Worm (Caenorhabditis elegans) whole organism, L1 larva: ENCODE data around the gene F36H1.3.
A peak's percentile ranks its signal among the peaks of the same experiment; 100 is the strongest.

ENCODE experiments used
- aly-2 ChIP-seq: fragments of 150-350 bp; optimal IDR thresholded peaks from 2 replicates; lab custom pipeline; 2014; ENCODE audit warnings: missing biosample characterization, missing genetic modification characterization
- ama-1 ChIP-seq: fragments of 150-350 bp; optimal IDR thresholded peaks from 2 replicates; lab custom pipeline; 2014
- blmp-1 ChIP-seq: fragments of 150-350 bp; optimal IDR thresholded peaks from 2 replicates; lab custom pipeline; 2014; ENCODE audit warnings: missing biosample characterization, missing genetic modification characterization
- ceh-63 ChIP-seq: fragments of 200-800 bp; sonication (Bioruptor generic); optimal IDR thresholded peaks from 2 replicates; lab custom pipeline; 2018; ENCODE audit warnings: mild to moderate bottlenecking, missing genetic modification characterization, missing compliant biosample characterization
- ceh-8 ChIP-seq: fragments of 200-800 bp; sonication (Bioruptor generic); optimal IDR thresholded peaks from 2 replicates; lab custom pipeline; 2018; ENCODE audit warnings: mild to moderate bottlenecking, missing genetic modification characterization, moderate library complexity, missing compliant biosample characterization
- ceh-90 ChIP-seq: sonication (generic microtip); optimal IDR thresholded peaks from 2 replicates; lab custom pipeline; 2016; ENCODE audit warnings: missing genetic modification characterization, missing compliant biosample characterization
- ces-1 ChIP-seq: fragments of 150-350 bp; optimal IDR thresholded peaks from 2 replicates; lab custom pipeline; 2014; ENCODE audit warnings: missing biosample characterization, missing genetic modification reagents, missing genetic modification characterization
- dpl-1 ChIP-seq, 3 experiments: fragments of 150-350 bp in 2 of 3; sonication (generic microtip) in 1 of 3; optimal IDR thresholded peaks; 2 replicates each; lab custom pipeline; 2014 to 2017; ENCODE audit warnings: missing biosample characterization in 3 of 3, missing genetic modification characterization in 3 of 3, missing genetic modification reagents in 3 of 3
- efl-1 ChIP-seq, 4 experiments: fragments of 150-350 bp; optimal IDR thresholded peaks in 3 of 4; peaks in 1 of 4; 1 replicate in 1 of 4; 2 replicates in 3 of 4; lab custom pipeline; 2014; ENCODE audit warnings: missing biosample characterization in 2 of 4, missing genetic modification characterization in 2 of 4, missing genetic modification reagents in 2 of 4
- efl-3 ChIP-seq: fragments of 200-800 bp; sonication (Bioruptor generic); optimal IDR thresholded peaks from 2 replicates; lab custom pipeline; 2018; ENCODE audit warnings: mild to moderate bottlenecking, missing genetic modification characterization, missing compliant biosample characterization
- egl-13 ChIP-seq: sonication (generic microtip); optimal IDR thresholded peaks from 2 replicates; lab custom pipeline; 2016; ENCODE audit warnings: missing genotype, missing genetic modification reagents, missing genetic modification characterization, missing compliant biosample characterization
- egl-27 ChIP-seq, 2 experiments: fragments of 150-350 bp in 1 of 2; sonication (generic microtip); optimal IDR thresholded peaks; 3 replicates each; lab custom pipeline; 2017 to 2018; ENCODE audit warnings: missing biosample characterization in 2 of 2, missing genetic modification characterization in 2 of 2, missing genetic modification reagents in 2 of 2
- elt-2 ChIP-seq: sonication (generic microtip); optimal IDR thresholded peaks from 2 replicates; lab custom pipeline; 2016; ENCODE audit warnings: missing genetic modification characterization, mild to moderate bottlenecking, inconsistent platforms, missing compliant biosample characterization, missing genetic modification reagents
- ets-5 ChIP-seq: fragments of 200-800 bp; sonication (Bioruptor generic); IDR thresholded peaks from 2 replicates; pipeline ENCODE4 v1.3.6; 2022; ENCODE audit warnings: missing genetic modification characterization, missing compliant biosample characterization
- fkh-10 ChIP-seq: sonication (generic microtip); optimal IDR thresholded peaks from 2 replicates; lab custom pipeline; 2017; ENCODE audit warnings: missing biosample characterization, missing genetic modification reagents, missing genetic modification characterization
- fkh-4 ChIP-seq: sonication (generic microtip); optimal IDR thresholded peaks from 2 replicates; lab custom pipeline; 2016; ENCODE audit warnings: missing compliant biosample characterization, missing genetic modification characterization, borderline replicate concordance
- fos-1 ChIP-seq: fragments of 150-350 bp; optimal IDR thresholded peaks from 2 replicates; lab custom pipeline; 2014; ENCODE audit warnings: missing biosample characterization, missing genetic modification characterization
- grh-1 ChIP-seq: fragments of 200-800 bp; sonication (Bioruptor generic); IDR thresholded peaks from 2 replicates; pipeline ENCODE4 v1.3.6; 2022; ENCODE audit warnings: missing genetic modification reagents, missing genetic modification characterization, missing compliant biosample characterization
- hpl-2 ChIP-seq: fragments of 150-350 bp; optimal IDR thresholded peaks from 2 replicates; lab custom pipeline; 2014; ENCODE audit warnings: missing biosample characterization, missing genetic modification reagents, missing genetic modification characterization
- isw-1 ChIP-seq: fragments of 200-800 bp; sonication (Bioruptor generic); IDR thresholded peaks from 2 replicates; pipeline ENCODE4 v1.3.6; 2022; ENCODE audit warnings: missing genetic modification characterization, missing compliant biosample characterization
- jun-1 ChIP-seq: fragments of 150-350 bp; optimal IDR thresholded peaks from 2 replicates; lab custom pipeline; 2014; ENCODE audit warnings: missing biosample characterization, missing genetic modification reagents, missing genetic modification characterization
- lin-13 ChIP-seq: fragments of 150-350 bp; optimal IDR thresholded peaks from 2 replicates; lab custom pipeline; 2014; ENCODE audit warnings: missing biosample characterization, missing genetic modification reagents, missing genetic modification characterization
- lin-14 ChIP-seq: fragments of 200-800 bp; sonication (Bioruptor generic); optimal IDR thresholded peaks from 2 replicates; lab custom pipeline; 2018; ENCODE audit warnings: mild to moderate bottlenecking, missing genetic modification characterization, moderate library complexity, missing compliant biosample characterization
- lin-35 ChIP-seq, 2 experiments: fragments of 150-350 bp; optimal IDR thresholded peaks; 2 replicates each; lab custom pipeline; 2014; ENCODE audit warnings: missing biosample characterization in 2 of 2, missing genetic modification characterization in 2 of 2, missing genetic modification reagents in 2 of 2
- lin-39 ChIP-seq: fragments of 150-350 bp; optimal IDR thresholded peaks from 2 replicates; lab custom pipeline; 2014; ENCODE audit warnings: missing biosample characterization, missing genetic modification reagents, missing genetic modification characterization
- lsy-2 ChIP-seq, 2 experiments: fragments of 150-350 bp; optimal IDR thresholded peaks; 2 replicates each; lab custom pipeline; 2014; ENCODE audit warnings: missing biosample characterization in 2 of 2, missing genetic modification characterization in 2 of 2
- mab-9 ChIP-seq: fragments of 200-800 bp; sonication (Bioruptor generic); IDR thresholded peaks from 2 replicates; pipeline ENCODE4 v1.3.6; 2022; ENCODE audit warnings: missing genetic modification reagents, missing genetic modification characterization, missing compliant biosample characterization
- mep-1 ChIP-seq: fragments of 150-350 bp; optimal IDR thresholded peaks from 2 replicates; lab custom pipeline; 2014; ENCODE audit warnings: missing biosample characterization, missing genetic modification characterization
- nhr-11 ChIP-seq: fragments of 150-350 bp; optimal IDR thresholded peaks from 2 replicates; lab custom pipeline; 2014; ENCODE audit warnings: missing biosample characterization, missing genetic modification characterization
- nhr-19 ChIP-seq: fragments of 200-800 bp; sonication (Bioruptor generic); conservative IDR thresholded peaks from 2 replicates; pipeline ENCODE4 v1.3.6; 2022; ENCODE audit warnings: missing genetic modification characterization, missing compliant biosample characterization
- nhr-20 ChIP-seq: sonication (generic microtip); optimal IDR thresholded peaks from 2 replicates; lab custom pipeline; 2016; ENCODE audit warnings: mild to moderate bottlenecking, missing genetic modification characterization, missing compliant biosample characterization
- nhr-28 ChIP-seq: fragments of 150-350 bp; optimal IDR thresholded peaks from 2 replicates; lab custom pipeline; 2014; ENCODE audit warnings: missing biosample characterization, missing genetic modification characterization
- nhr-47 ChIP-seq: sonication (generic microtip); optimal IDR thresholded peaks from 2 replicates; lab custom pipeline; 2016; ENCODE audit warnings: mild to moderate bottlenecking, missing genetic modification characterization, moderate library complexity, missing compliant biosample characterization
- nhr-76 ChIP-seq: sonication (generic microtip); optimal IDR thresholded peaks from 2 replicates; lab custom pipeline; 2017; ENCODE audit warnings: missing biosample characterization, missing genetic modification characterization
- nhr-90 ChIP-seq: sonication (generic microtip); optimal IDR thresholded peaks from 2 replicates; lab custom pipeline; 2016; ENCODE audit warnings: mild to moderate bottlenecking, missing genetic modification characterization, missing compliant biosample characterization; ENCODE audit not compliant: poor library complexity
- pqm-1 ChIP-seq: sonication (generic microtip); optimal IDR thresholded peaks from 3 replicates; lab custom pipeline; 2017; ENCODE audit warnings: missing biosample characterization, missing genetic modification characterization
- rnt-1 ChIP-seq: sonication (generic microtip); optimal IDR thresholded peaks from 2 replicates; lab custom pipeline; 2016; ENCODE audit warnings: mild to moderate bottlenecking, missing genetic modification characterization, moderate library complexity, missing compliant biosample characterization
- snpc-4 ChIP-seq: fragments of 150-350 bp; optimal IDR thresholded peaks from 2 replicates; lab custom pipeline; 2014; ENCODE audit warnings: missing biosample characterization, missing genetic modification characterization
- snu-23 ChIP-seq: sonication (generic microtip); optimal IDR thresholded peaks from 2 replicates; lab custom pipeline; 2016; ENCODE audit warnings: missing genetic modification characterization, missing compliant biosample characterization
- sox-4 ChIP-seq: sonication (generic microtip); optimal IDR thresholded peaks from 2 replicates; lab custom pipeline; 2016; ENCODE audit warnings: missing genetic modification characterization, missing compliant biosample characterization
- sptf-1 ChIP-seq: fragments of 150-350 bp; optimal IDR thresholded peaks from 2 replicates; lab custom pipeline; 2014; ENCODE audit warnings: missing biosample characterization, missing genetic modification characterization
- swsn-7 ChIP-seq: sonication (generic microtip); optimal IDR thresholded peaks from 2 replicates; lab custom pipeline; 2016; ENCODE audit warnings: missing genetic modification characterization, missing compliant biosample characterization
- tlp-1 ChIP-seq: fragments of 150-350 bp; optimal IDR thresholded peaks from 2 replicates; lab custom pipeline; 2014; ENCODE audit warnings: missing biosample characterization, missing genetic modification characterization
- unc-130 ChIP-seq: fragments of 150-350 bp; optimal IDR thresholded peaks from 2 replicates; lab custom pipeline; 2017; ENCODE audit warnings: missing biosample characterization, missing genetic modification characterization, inconsistent platforms
- unc-98 ChIP-seq: fragments of 200-800 bp; sonication (Bioruptor generic); IDR thresholded peaks from 2 replicates; pipeline ENCODE4 v1.3.6; 2022; ENCODE audit warnings: missing genetic modification characterization, missing compliant biosample characterization
- vab-15 ChIP-seq: sonication (generic microtip); optimal IDR thresholded peaks from 2 replicates; lab custom pipeline; 2017; ENCODE audit warnings: missing genotype, mild to moderate bottlenecking, missing genetic modification characterization, missing compliant biosample characterization
- xbp-1 ChIP-seq: sonication (generic microtip); optimal IDR thresholded peaks from 2 replicates; lab custom pipeline; 2016; ENCODE audit warnings: missing genetic modification characterization, missing compliant biosample characterization
- zag-1 ChIP-seq: fragments of 150-350 bp; optimal IDR thresholded peaks from 2 replicates; lab custom pipeline; 2014; ENCODE audit warnings: missing biosample characterization, missing genetic modification characterization
- zip-4 ChIP-seq: fragments of 200-800 bp; sonication (Bioruptor generic); optimal IDR thresholded peaks from 2 replicates; lab custom pipeline; 2018; ENCODE audit warnings: mild to moderate bottlenecking, missing genetic modification characterization, moderate library complexity, missing compliant biosample characterization
- ztf-4 ChIP-seq: fragments of 150-350 bp; optimal IDR thresholded peaks from 2 replicates; lab custom pipeline; 2014; ENCODE audit warnings: missing biosample characterization, missing genetic modification characterization

F36H1.3 gene

DNA sequence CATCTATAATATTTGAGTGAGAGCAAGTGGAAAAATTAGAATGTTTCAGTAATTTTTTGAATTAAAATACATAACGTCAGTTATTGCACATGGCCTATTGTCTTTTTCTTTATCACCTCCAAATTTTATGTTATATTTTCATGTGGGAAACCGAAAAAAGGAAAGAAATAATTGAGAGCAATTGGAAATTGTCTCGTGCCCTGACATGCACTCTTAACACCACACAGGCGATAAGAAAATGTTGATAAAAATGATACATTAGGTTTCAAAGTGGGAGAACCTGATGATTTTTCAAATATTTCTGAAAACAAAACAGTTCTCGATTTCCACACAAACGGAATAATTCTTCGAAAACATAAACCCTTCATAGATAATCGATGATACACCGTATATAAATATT, 34.0 kb upstream of the F36H1.3 start, which contains the start of gene F13H10.3:
Gene F13H10.3 (minus strand): TSS at position 73 of the 400 bp plus-strand sequence.
- TF ChIP-seq hpl-2 (GFP tag; lab: Kevin White, UChicago) (no peak), egl-27 (tag; optimal IDR thresholded peaks at IDR 0.05; lab: Kevin White, UChicago) (no peak), lin-35 (GFP tag; optimal IDR thresholded peaks at IDR 0.05; lab: Kevin White, UChicago) (peak in 1 of 2 experiments; percentile 53), elt-2 (tag; lab: Kevin White, UChicago) (peak; percentile 54), pqm-1 (peak; percentile 19), nhr-20 (no peak), nhr-28 (tag; lab: Kevin White, UChicago) (no peak), nhr-90 (peak; percentile 8), efl-1 (optimal IDR thresholded peaks at IDR 0.05; lab: Kevin White, UChicago) (no peak), efl-1 (GFP tag; optimal IDR thresholded peaks at IDR 0.05 in 1 of 2; lab: Kevin White, UChicago) (peak in 1 of 2 experiments; percentile 27), ceh-63 (GFP tag; lab: Kevin White, UChicago) (no peak), zip-4 (no peak), grh-1 (no peak), vab-15 (tag; lab: Kevin White, UChicago) (no peak), rnt-1 (no peak), lsy-2 (tag; optimal IDR thresholded peaks at IDR 0.05; lab: Kevin White, UChicago) (no peak), nhr-47 (tag; lab: Kevin White, UChicago) (no peak), ceh-8 (GFP tag; lab: Kevin White, UChicago) (no peak)

DNA sequence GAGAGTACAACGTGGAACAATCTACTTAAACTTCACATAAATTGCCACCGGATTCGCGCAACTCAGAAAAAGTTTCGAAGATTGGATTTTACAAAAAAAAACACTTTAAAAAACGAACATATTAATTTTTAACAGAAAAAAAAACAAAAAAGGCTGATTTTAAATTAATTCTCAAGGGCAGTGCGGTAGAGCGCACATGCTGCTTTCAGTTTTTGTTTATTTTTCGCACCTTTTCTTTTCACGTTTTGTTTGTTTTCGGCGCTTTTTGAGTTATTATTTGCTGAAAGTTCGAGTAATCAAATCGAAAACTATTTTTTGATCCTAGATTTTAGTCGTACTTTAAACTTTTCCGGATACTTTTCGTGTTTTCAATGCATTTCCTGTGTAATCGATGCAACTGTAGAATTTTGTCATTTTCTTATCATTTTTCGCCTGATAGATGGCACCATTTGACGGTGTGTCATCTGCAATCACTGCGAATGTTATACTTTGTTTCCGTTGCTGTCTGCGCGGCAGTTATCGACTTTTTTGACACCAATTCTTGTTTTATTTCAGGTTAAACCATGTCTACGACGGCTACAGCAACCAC, 29.9 kb upstream of the F36H1.3 start, which contains the start of gene F13H10.8:
Gene F13H10.8 (plus strand): TSS at position 556 of the 589 bp plus-strand sequence.
- TF ChIP-seq zag-1 (tag; lab: Kevin White, UChicago) (no peak), aly-2 (tag; lab: Kevin White, UChicago) (no peak), unc-130 (no peak), snpc-4 (tag; lab: Kevin White, UChicago) (peak; percentile 24), grh-1 (no peak), ces-1 (GFP tag; lab: Kevin White, UChicago) (no peak), lin-39 (no peak), nhr-76 (tag; lab: Kevin White, UChicago) (no peak), zip-4 (no peak), blmp-1 (tag; lab: Kevin White, UChicago) (peak; percentile 41), egl-13 (tag; lab: Kevin White, UChicago) (no peak), vab-15 (tag; lab: Kevin White, UChicago) (no peak), swsn-7 (peak; percentile 19), ama-1 (lab: Kevin White, UChicago) (no peak), rnt-1 (no peak), dpl-1 (GFP tag; optimal IDR thresholded peaks at IDR 0.05; lab: Kevin White, UChicago) (peak; percentile 19 to 48 (median 20)), lin-35 (GFP tag; optimal IDR thresholded peaks at IDR 0.05; lab: Kevin White, UChicago) (peak; percentile 36 to 38), ets-5 (no peak), egl-27 (tag; optimal IDR thresholded peaks at IDR 0.05; lab: Kevin White, UChicago) (no peak), ceh-90 (tag; lab: Kevin White, UChicago) (no peak), jun-1 (no peak), nhr-19 (GFP tag; lab: Robert Waterston, UW) (no peak), sptf-1 (tag; lab: Kevin White, UChicago) (no peak), xbp-1 (tag; lab: Kevin White, UChicago) (peak; percentile 31), fkh-4 (tag; lab: Kevin White, UChicago) (no peak), ztf-4 (tag; lab: Kevin White, UChicago) (no peak), mep-1 (tag; lab: Kevin White, UChicago) (peak; percentile 65), snu-23 (GFP tag; lab: Kevin White, UChicago) (peak; percentile 31), lin-13 (no peak), tlp-1 (no peak), isw-1 (GFP tag; lab: Robert Waterston, UW) (no peak), mab-9 (no peak), ceh-8 (GFP tag; lab: Kevin White, UChicago) (no peak), ceh-63 (GFP tag; lab: Kevin White, UChicago) (no peak), fkh-10 (GFP tag; lab: Kevin White, UChicago) (no peak), unc-98 (GFP tag; lab: Robert Waterston, UW) (no peak), nhr-11 (no peak), nhr-90 (no peak), pqm-1 (no peak), sox-4 (tag; lab: Kevin White, UChicago) (no peak), efl-3 (no peak), fos-1 (tag; lab: Kevin White, UChicago) (no peak), lin-14 (GFP tag; lab: Kevin White, UChicago) (peak; percentile 68)
